Worm (Caenorhabditis elegans) whole organism, early embryonic: ENCODE data around the gene twk-24.

Source experiments
- B0310.2 ChIP-seq: sonication (generic microtip); optimal IDR thresholded peaks from 2 replicates; lab custom pipeline; 2016; ENCODE audit warnings: mild to moderate bottlenecking, missing genetic modification characterization, missing compliant biosample characterization
- F13C5.2 ChIP-seq: sonication (generic microtip); optimal IDR thresholded peaks from 2 replicates; lab custom pipeline; 2017; ENCODE audit warnings: mild to moderate bottlenecking, missing genetic modification characterization, inconsistent platforms, missing compliant biosample characterization
- aly-1 ChIP-seq: sonication (generic microtip); optimal IDR thresholded peaks from 2 replicates; lab custom pipeline; 2016; ENCODE audit warnings: missing genetic modification characterization, missing compliant biosample characterization
- ama-1 ChIP-seq: fragments of 150-350 bp; optimal IDR thresholded peaks from 2 replicates; lab custom pipeline; 2014
- ceh-13 ChIP-seq: fragments of 200-800 bp; sonication (Bioruptor generic); optimal IDR thresholded peaks from 2 replicates; lab custom pipeline; 2018; ENCODE audit warnings: mild to moderate bottlenecking, missing genetic modification characterization, missing compliant biosample characterization
- ets-7 ChIP-seq: sonication (generic microtip); optimal IDR thresholded peaks from 2 replicates; lab custom pipeline; 2016; ENCODE audit warnings: missing genotype, missing genetic modification characterization, missing compliant biosample characterization
- flt-1 ChIP-seq: fragments of 200-800 bp; sonication (Bioruptor generic); IDR thresholded peaks from 2 replicates; pipeline ENCODE4 v1.3.6; 2022; ENCODE audit warnings: missing genetic modification characterization, missing compliant biosample characterization
- hmg-4 ChIP-seq: fragments of 200-800 bp; sonication (Bioruptor generic); optimal IDR thresholded peaks from 2 replicates; lab custom pipeline; 2018; ENCODE audit warnings: mild to moderate bottlenecking, missing genetic modification characterization, missing compliant biosample characterization
- pes-1 ChIP-seq: fragments of 200-800 bp; sonication (Bioruptor generic); IDR thresholded peaks from 2 replicates; pipeline ENCODE4 v1.3.6; 2022; ENCODE audit warnings: missing genetic modification reagents, missing genetic modification characterization, missing compliant biosample characterization
- tbx-11 ChIP-seq: fragments of 200-800 bp; sonication (Bioruptor generic); IDR thresholded peaks from 2 replicates; pipeline ENCODE4 v1.3.6; 2022; ENCODE audit warnings: missing genetic modification characterization, missing compliant biosample characterization
- tra-4 ChIP-seq: sonication (generic microtip); optimal IDR thresholded peaks from 2 replicates; lab custom pipeline; 2017; ENCODE audit warnings: missing genetic modification characterization, missing compliant biosample characterization

DNA sequence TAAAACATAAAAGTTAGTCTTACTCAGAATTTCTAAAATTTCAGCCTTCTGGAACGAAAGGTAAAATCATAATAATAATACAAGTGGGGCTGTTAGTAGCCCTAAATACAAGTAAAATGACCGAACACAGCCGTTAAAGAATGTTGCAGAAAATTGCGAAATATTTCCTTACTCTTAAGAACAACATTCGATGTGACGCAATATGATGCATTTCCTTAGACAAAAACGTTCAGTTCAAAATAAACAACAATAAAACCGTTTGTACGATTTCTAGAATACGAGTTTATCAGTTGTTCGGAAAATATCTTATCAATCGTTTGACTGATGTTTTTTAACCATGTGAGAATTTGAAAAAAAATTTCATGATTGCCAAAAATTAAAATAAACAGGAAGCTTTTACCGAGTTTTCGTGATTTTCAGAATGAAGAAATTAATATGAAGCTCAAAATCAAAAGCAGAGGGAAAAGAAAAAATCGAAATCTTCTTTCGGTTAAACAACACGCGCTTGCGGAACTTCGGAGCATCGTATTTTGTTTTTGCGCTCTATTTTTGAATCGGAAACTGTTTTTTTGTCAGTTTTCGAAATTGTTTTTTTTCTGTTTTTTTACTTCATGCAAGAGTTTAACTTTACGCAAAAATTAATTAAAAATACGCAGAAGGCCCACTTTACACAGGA, 23.2 kb downstream of the twk-24 start:
- TF ChIP-seq hmg-4 (GFP tag; lab: Kevin White, UChicago) (no peak), flt-1 (GFP tag; lab: Robert Waterston, UW) (no peak), ama-1 (lab: Kevin White, UChicago) (no peak), aly-1 (tag; lab: Kevin White, UChicago) (no peak), F13C5.2 (tag; lab: Kevin White, UChicago) (no peak), ceh-13 (GFP tag; lab: Kevin White, UChicago) (no peak), tbx-11 (GFP tag; lab: Robert Waterston, UW) (no peak), pes-1 (GFP tag; lab: Robert Waterston, UW) (no peak), B0310.2 (tag; lab: Kevin White, UChicago) (no peak), tra-4 (tag; lab: Kevin White, UChicago) (no peak), ets-7 (tag; lab: Kevin White, UChicago) (no peak)
